Worm (Caenorhabditis elegans) whole organism, mixed stage, embryonic: ENCODE data around the gene B0281.3.

ENCODE experiments used
- blmp-1 ChIP-seq: fragments of 150-350 bp; optimal IDR thresholded peaks from 2 replicates; lab custom pipeline; 2014; ENCODE audit warnings: missing biosample characterization, missing genetic modification characterization
- elt-1 ChIP-seq: sonication (generic microtip); optimal IDR thresholded peaks from 2 replicates; lab custom pipeline; 2017; ENCODE audit warnings: missing genetic modification characterization, mild to moderate bottlenecking, missing compliant biosample characterization, antibody characterized with exemption, moderate library complexity, borderline replicate concordance; ENCODE audit not compliant: insufficient read depth
- elt-3 ChIP-seq: fragments of 150-350 bp; optimal IDR thresholded peaks from 2 replicates; lab custom pipeline; 2014; ENCODE audit warnings: missing biosample characterization, missing genetic modification characterization
- hlh-1 ChIP-seq: fragments of 150-350 bp; optimal IDR thresholded peaks from 2 replicates; lab custom pipeline; 2014; ENCODE audit warnings: missing biosample characterization, missing genetic modification reagents, missing genetic modification characterization
- mab-5 ChIP-seq: fragments of 150-350 bp; optimal IDR thresholded peaks from 2 replicates; lab custom pipeline; 2014; ENCODE audit warnings: missing biosample characterization, missing genetic modification characterization
- nhr-12 ChIP-seq: fragments of 150-350 bp; optimal IDR thresholded peaks from 2 replicates; lab custom pipeline; 2014; ENCODE audit warnings: missing biosample characterization, missing genetic modification characterization
- nhr-237 ChIP-seq: fragments of 150-350 bp; optimal IDR thresholded peaks from 2 replicates; lab custom pipeline; 2014; ENCODE audit warnings: missing biosample characterization, missing genetic modification characterization
- nhr-28 ChIP-seq: fragments of 150-350 bp; optimal IDR thresholded peaks from 2 replicates; lab custom pipeline; 2014; ENCODE audit warnings: missing biosample characterization, missing genetic modification characterization
- pha-4 ChIP-seq: fragments of 150-350 bp; optimal IDR thresholded peaks from 2 replicates; lab custom pipeline; 2018; ENCODE audit warnings: missing biosample characterization, missing genetic modification reagents, missing genetic modification characterization
- snpc-4 ChIP-seq: fragments of 150-350 bp; optimal IDR thresholded peaks from 2 replicates; lab custom pipeline; 2014; ENCODE audit warnings: missing biosample characterization, missing genetic modification characterization
- unc-62 ChIP-seq: fragments of 150-350 bp; optimal IDR thresholded peaks from 2 replicates; lab custom pipeline; 2014; ENCODE audit warnings: missing biosample characterization, missing genetic modification reagents, missing genetic modification characterization

DNA sequence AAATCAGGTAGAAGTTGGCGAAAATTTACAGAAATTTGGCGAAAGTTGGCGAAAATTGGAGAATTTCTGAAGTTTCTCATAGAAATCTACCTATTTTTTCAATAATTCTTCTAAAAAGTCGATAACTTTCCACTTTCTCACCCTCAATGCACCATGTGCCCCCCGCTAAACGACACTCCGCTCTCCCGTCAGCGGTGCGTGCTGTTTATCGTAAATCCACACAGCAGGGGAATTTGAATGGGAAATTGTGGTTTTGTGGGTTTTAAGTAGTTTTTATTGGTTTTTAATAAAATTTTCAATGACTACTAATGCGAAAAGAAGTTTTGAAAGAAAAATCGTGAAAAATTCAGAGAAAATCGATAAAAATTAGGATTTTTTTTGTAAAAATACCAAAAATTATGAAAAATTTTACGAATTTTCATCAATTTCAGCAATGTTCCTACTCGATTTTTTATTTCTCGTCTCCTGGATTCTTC lies 35.2 kb downstream of the B0281.3 start, which contains the start of gene F43C11.6:
- no peak for TF ChIP-seq nhr-12
- no peak for TF ChIP-seq nhr-237 (tag; lab: Kevin White, UChicago)
- TF ChIP-seq elt-1 (tag; lab: Kevin White, UChicago), result no peak
- TF ChIP-seq mab-5 (tag; lab: Kevin White, UChicago), result no peak
- no peak for TF ChIP-seq pha-4 (tag; lab: Kevin White, UChicago)
- no peak for TF ChIP-seq nhr-28 (tag; lab: Kevin White, UChicago)
- no peak for TF ChIP-seq elt-3 (tag; lab: Kevin White, UChicago)
- TF ChIP-seq unc-62, result no peak
- TF ChIP-seq blmp-1 (tag; lab: Kevin White, UChicago), result no peak
- no peak for TF ChIP-seq snpc-4 (tag; lab: Kevin White, UChicago)
- TF ChIP-seq hlh-1 (tag; lab: Kevin White, UChicago), result peak; percentile 13
